Worm (Caenorhabditis elegans) whole organism, young adult: ENCODE data around the gene lgc-22.

Experiments used
- C06A6.2 ChIP-seq: fragments of 200-800 bp; sonication (Bioruptor generic); conservative IDR thresholded peaks from 2 replicates; pipeline ENCODE4 v1.3.6; 2022; ENCODE audit warnings: missing genetic modification characterization, missing compliant biosample characterization
- F33H1.4 ChIP-seq: fragments of 200-800 bp; sonication (Bioruptor generic); IDR thresholded peaks from 2 replicates; pipeline ENCODE4 v1.3.6; 2022; ENCODE audit warnings: missing genetic modification reagents, missing genetic modification characterization, missing compliant biosample characterization
- F39B2.1 ChIP-seq: fragments of 200-800 bp; sonication (Bioruptor generic); IDR thresholded peaks from 2 replicates; pipeline ENCODE4 v1.3.6; 2022; ENCODE audit warnings: missing genetic modification reagents, missing genetic modification characterization, missing compliant biosample characterization
- F49E8.2 ChIP-seq: sonication (generic microtip); optimal IDR thresholded peaks from 3 replicates; lab custom pipeline; 2017; ENCODE audit warnings: missing genetic modification characterization, mild to moderate bottlenecking, missing compliant biosample characterization, antibody characterized with exemption, moderate library complexity; ENCODE audit not compliant: insufficient read depth
- F52B5.7 ChIP-seq: sonication (generic microtip); optimal IDR thresholded peaks from 2 replicates; lab custom pipeline; 2016; ENCODE audit warnings: mild to moderate bottlenecking, missing genetic modification characterization, missing compliant biosample characterization
- Y53G8AR.9 ChIP-seq: fragments of 200-800 bp; sonication (Bioruptor generic); conservative IDR thresholded peaks from 2 replicates; pipeline ENCODE4 v1.3.6; 2022; ENCODE audit warnings: missing genetic modification reagents, missing genetic modification characterization, missing compliant biosample characterization
- Y56A3A.18 ChIP-seq: fragments of 200-800 bp; sonication (Bioruptor generic); IDR thresholded peaks from 2 replicates; pipeline ENCODE4 v1.3.6; 2022; ENCODE audit warnings: missing genetic modification reagents, missing genetic modification characterization, missing compliant biosample characterization
- Y67H2A.10 ChIP-seq: fragments of 200-800 bp; sonication (Bioruptor generic); conservative IDR thresholded peaks from 2 replicates; pipeline ENCODE4 v1.3.6; 2022; ENCODE audit warnings: missing genetic modification reagents, missing genetic modification characterization, missing compliant biosample characterization
- ZK185.1 ChIP-seq: sonication (generic microtip); optimal IDR thresholded peaks from 2 replicates; lab custom pipeline; 2016; ENCODE audit warnings: mild to moderate bottlenecking, missing genetic modification characterization, missing compliant biosample characterization; ENCODE audit not compliant: poor library complexity, severe bottlenecking
- akir-1 ChIP-seq: fragments of 200-800 bp; sonication (Bioruptor generic); optimal IDR thresholded peaks from 2 replicates; lab custom pipeline; 2018; ENCODE audit warnings: mild to moderate bottlenecking, missing genetic modification characterization, moderate library complexity, missing compliant biosample characterization
- aptf-2 ChIP-seq: fragments of 200-800 bp; sonication (Bioruptor generic); conservative IDR thresholded peaks from 2 replicates; pipeline ENCODE4 v1.3.6; 2022; ENCODE audit warnings: missing genetic modification reagents, missing genetic modification characterization, missing compliant biosample characterization
- athp-1 ChIP-seq: sonication (generic microtip); optimal IDR thresholded peaks from 2 replicates; lab custom pipeline; 2017; ENCODE audit warnings: mild to moderate bottlenecking, missing genetic modification characterization, missing compliant biosample characterization
- attf-3 ChIP-seq: fragments of 200-800 bp; sonication (Bioruptor generic); conservative IDR thresholded peaks from 2 replicates; pipeline ENCODE4 v1.3.6; 2022; ENCODE audit warnings: missing genetic modification reagents, missing genetic modification characterization, missing compliant biosample characterization
- attf-6 ChIP-seq: fragments of 200-800 bp; sonication (Bioruptor generic); IDR thresholded peaks from 2 replicates; pipeline ENCODE4 v1.3.6; 2022; ENCODE audit warnings: missing genetic modification reagents, missing genetic modification characterization, missing compliant biosample characterization
- cebp-2 ChIP-seq: fragments of 200-800 bp; sonication (Bioruptor generic); IDR thresholded peaks from 2 replicates; pipeline ENCODE4 v1.3.6; 2022; ENCODE audit warnings: missing genetic modification characterization, missing compliant biosample characterization
- ceh-40 ChIP-seq: fragments of 200-800 bp; sonication (Bioruptor generic); IDR thresholded peaks from 2 replicates; pipeline ENCODE4 v1.3.6; 2022; ENCODE audit warnings: missing genetic modification characterization, missing compliant biosample characterization
- dpff-1 ChIP-seq: sonication (generic microtip); optimal IDR thresholded peaks from 2 replicates; lab custom pipeline; 2017; ENCODE audit warnings: mild to moderate bottlenecking, missing genetic modification characterization, missing compliant biosample characterization
- efl-1 ChIP-seq: fragments of 150-350 bp; optimal IDR thresholded peaks from 2 replicates; lab custom pipeline; 2014; ENCODE audit warnings: missing biosample characterization, missing genetic modification reagents, missing genetic modification characterization
- gei-17 ChIP-seq: fragments of 200-800 bp; sonication (Bioruptor generic); optimal IDR thresholded peaks from 2 replicates; lab custom pipeline; 2018; ENCODE audit warnings: mild to moderate bottlenecking, missing genetic modification characterization, missing compliant biosample characterization
- him-1 ChIP-seq: sonication (generic microtip); optimal IDR thresholded peaks from 2 replicates; lab custom pipeline; 2016; ENCODE audit warnings: missing genotype, missing genetic modification reagents, missing genetic modification characterization, missing compliant biosample characterization
- hmg-20 ChIP-seq: fragments of 200-800 bp; sonication (Bioruptor generic); IDR thresholded peaks from 2 replicates; pipeline ENCODE4 v1.3.6; 2022; ENCODE audit warnings: missing genetic modification reagents, missing genetic modification characterization, missing compliant biosample characterization
- lag-1 ChIP-seq: fragments of 200-800 bp; sonication (Bioruptor generic); IDR thresholded peaks from 2 replicates; pipeline ENCODE4 v1.3.6; 2022; ENCODE audit warnings: missing genetic modification reagents, missing genetic modification characterization, missing compliant biosample characterization
- let-607 ChIP-seq, 2 experiments: fragments of 200-800 bp in 1 of 2; sonication (Bioruptor generic) in 1 of 2; sonication (generic microtip) in 1 of 2; optimal IDR thresholded peaks; 2 replicates each; lab custom pipeline; 2016 to 2018; ENCODE audit warnings: mild to moderate bottlenecking in 2 of 2, missing compliant biosample characterization in 2 of 2, missing genetic modification characterization in 2 of 2, moderate library complexity in 2 of 2, missing genotype in 1 of 2
- lin-35 ChIP-seq, 3 experiments: fragments of 150-350 bp in 2 of 3; sonication (generic microtip) in 1 of 3; optimal IDR thresholded peaks; 2 replicates each; lab custom pipeline; 2014 to 2018; ENCODE audit warnings: missing biosample characterization in 3 of 3, missing genetic modification characterization in 3 of 3, missing genetic modification reagents in 3 of 3
- lin-40 ChIP-seq: sonication (generic microtip); optimal IDR thresholded peaks from 2 replicates; lab custom pipeline; 2016; ENCODE audit warnings: missing genetic modification characterization, mild to moderate bottlenecking, missing compliant biosample characterization, missing genotype, missing genetic modification reagents
- lir-1 ChIP-seq: fragments of 200-800 bp; sonication (Bioruptor generic); conservative IDR thresholded peaks from 2 replicates; pipeline ENCODE4 v1.3.6; 2022; ENCODE audit warnings: missing genetic modification reagents, missing genetic modification characterization, missing compliant biosample characterization
- madf-10 ChIP-seq: sonication (generic microtip); optimal IDR thresholded peaks from 2 replicates; lab custom pipeline; 2016; ENCODE audit warnings: mild to moderate bottlenecking, missing genetic modification characterization, missing compliant biosample characterization
- madf-3 ChIP-seq: fragments of 200-800 bp; sonication (Bioruptor generic); IDR thresholded peaks from 2 replicates; pipeline ENCODE4 v1.3.6; 2022; ENCODE audit warnings: missing genetic modification reagents, missing genetic modification characterization, missing compliant biosample characterization
- nfyb-1 ChIP-seq: fragments of 200-800 bp; sonication (Bioruptor generic); IDR thresholded peaks from 2 replicates; pipeline ENCODE4 v1.3.6; 2022; ENCODE audit warnings: missing genetic modification reagents, missing genetic modification characterization, missing compliant biosample characterization
- nhr-80 ChIP-seq: sonication (generic microtip); optimal IDR thresholded peaks from 2 replicates; lab custom pipeline; 2016; ENCODE audit warnings: missing genetic modification characterization, missing compliant biosample characterization
- pbrm-1 ChIP-seq: fragments of 200-800 bp; sonication (Bioruptor generic); IDR thresholded peaks from 2 replicates; pipeline ENCODE4 v1.3.6; 2022; ENCODE audit warnings: missing genetic modification reagents, missing genetic modification characterization, missing compliant biosample characterization
- rcor-1 ChIP-seq: fragments of 200-800 bp; sonication (Bioruptor generic); IDR thresholded peaks from 2 replicates; pipeline ENCODE4 v1.3.6; 2022; ENCODE audit warnings: missing genetic modification reagents, missing genetic modification characterization, missing compliant biosample characterization
- rec-8 ChIP-seq, 2 experiments: sonication (generic microtip); optimal IDR thresholded peaks; 2 replicates each; lab custom pipeline; 2016; ENCODE audit warnings: mild to moderate bottlenecking in 2 of 2, missing genetic modification characterization in 2 of 2, missing genetic modification reagents in 2 of 2, missing genotype in 2 of 2, missing biosample characterization in 1 of 2, missing compliant biosample characterization in 1 of 2, moderate library complexity in 1 of 2
- snpc-1.3 ChIP-seq: sonication (generic microtip); optimal IDR thresholded peaks from 2 replicates; lab custom pipeline; 2017; ENCODE audit warnings: missing genetic modification characterization, mild to moderate bottlenecking, missing compliant biosample characterization, antibody characterized with exemption, moderate library complexity, missing genotype, missing genetic modification reagents; ENCODE audit not compliant: insufficient read depth
- snpc-3.4 ChIP-seq: sonication (generic microtip); optimal IDR thresholded peaks from 2 replicates; lab custom pipeline; 2017; ENCODE audit warnings: missing genetic modification characterization, mild to moderate bottlenecking, missing compliant biosample characterization, antibody characterized with exemption, moderate library complexity, missing genotype, missing genetic modification reagents
- snpc-4 ChIP-seq, 5 experiments: fragments of 150-350 bp in 1 of 5; sonication (generic microtip) in 4 of 5; optimal IDR thresholded peaks; 2 replicates each; lab custom pipeline; 2014 to 2018; ENCODE audit warnings: missing genetic modification characterization in 5 of 5, missing biosample characterization in 3 of 5, antibody characterized with exemption in 2 of 5, mild to moderate bottlenecking in 2 of 5, missing compliant biosample characterization in 2 of 5, missing genotype in 2 of 5, moderate library complexity in 2 of 5, missing genetic modification reagents in 1 of 5
- somi-1 ChIP-seq: fragments of 200-800 bp; sonication (Bioruptor generic); optimal IDR thresholded peaks from 2 replicates; lab custom pipeline; 2018; ENCODE audit warnings: mild to moderate bottlenecking, missing genetic modification characterization, missing compliant biosample characterization
- tbx-9 ChIP-seq: sonication (generic microtip); optimal IDR thresholded peaks from 2 replicates; lab custom pipeline; 2016; ENCODE audit warnings: borderline replicate concordance, missing genetic modification characterization, inconsistent platforms, missing compliant biosample characterization
- unc-62 ChIP-seq: fragments of 150-350 bp; optimal IDR thresholded peaks from 2 replicates; lab custom pipeline; 2014; ENCODE audit warnings: missing biosample characterization, missing genetic modification reagents, missing genetic modification characterization
- ztf-18 ChIP-seq: sonication (generic microtip); optimal IDR thresholded peaks from 2 replicates; lab custom pipeline; 2016; ENCODE audit warnings: missing genotype, mild to moderate bottlenecking, missing genetic modification characterization, missing compliant biosample characterization
- ztf-26 ChIP-seq: sonication (generic microtip); optimal IDR thresholded peaks from 2 replicates; lab custom pipeline; 2017; ENCODE audit warnings: missing genetic modification characterization, missing compliant biosample characterization

The lgc-22 gene

DNA sequence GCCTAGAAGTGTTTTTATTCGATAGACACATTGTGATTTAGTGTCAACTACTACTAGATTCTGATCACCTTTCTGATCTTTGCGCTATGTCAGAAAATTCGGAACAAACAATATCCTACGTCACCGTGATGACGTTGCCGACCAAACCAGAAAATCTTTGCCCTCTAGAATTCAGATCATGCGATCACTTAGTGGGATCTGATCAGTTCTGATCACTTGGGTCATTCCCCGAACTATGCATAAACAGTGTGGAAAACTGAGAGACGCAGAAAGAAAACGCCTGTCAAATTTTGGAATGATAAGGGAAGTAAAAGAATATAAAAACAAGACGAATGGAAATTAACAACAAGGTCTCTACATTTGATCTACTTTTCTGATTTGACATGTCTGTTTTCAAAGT is 6.6 kb upstream of the lgc-22 start, which contains the start of gene F15E6.3 (continued):
- TF ChIP-seq rcor-1 (GFP tag; lab: Robert Waterston, UW) (no peak), lag-1 (GFP tag; lab: Robert Waterston, UW) (no peak), somi-1 (peak; percentile 14), lir-1 (GFP tag; lab: Robert Waterston, UW) (no peak), snpc-3.4 (tag; lab: Kevin White, UChicago) (no peak), ztf-26 (tag; lab: Kevin White, UChicago) (peak; percentile 67), cebp-2 (GFP tag; lab: Robert Waterston, UW) (no peak), let-607 (tag; optimal IDR thresholded peaks at IDR 0.05; lab: Kevin White, UChicago) (no peak), tbx-9 (no peak)

- TF ChIP-seq aptf-2 (GFP tag; lab: Robert Waterston, UW) (no peak), Y67H2A.10 (GFP tag; lab: Robert Waterston, UW) (no peak), snpc-4 (GFP tag; optimal IDR thresholded peaks at IDR 0.05; lab: Kevin White, UChicago) (no peak), snpc-4 (tag; optimal IDR thresholded peaks at IDR 0.05; lab: Kevin White, UChicago) (no peak), ceh-40 (no peak), efl-1 (GFP tag; lab: Kevin White, UChicago) (no peak), lin-35 (GFP tag; optimal IDR thresholded peaks at IDR 0.05; lab: Kevin White, UChicago) (no peak), nhr-80 (tag; lab: Kevin White, UChicago) (no peak), athp-1 (tag; lab: Kevin White, UChicago) (no peak), dpff-1 (tag; lab: Kevin White, UChicago) (no peak), ZK185.1 (tag; lab: Kevin White, UChicago) (no peak), madf-3 (GFP tag; lab: Robert Waterston, UW) (no peak), him-1 (no peak), C06A6.2 (GFP tag; lab: Robert Waterston, UW) (no peak), rec-8 (tag; optimal IDR thresholded peaks at IDR 0.05; lab: Kevin White, UChicago) (no peak)
These were observed 2.1 kb upstream of the lgc-22 start, which contains the start of gene F15E6.9 for ce11 chrIV:4298983-4299382. TSS of gene F15E6.9 (minus strand) at chrIV:4299083.

ce11 chrIV:4299994-4300393 is 1.1 kb upstream of the lgc-22 start:
- no peak for TF ChIP-seq F39B2.1 (GFP tag; lab: Robert Waterston, UW)
- no peak for TF ChIP-seq akir-1
- no peak for TF ChIP-seq unc-62 (GFP tag; lab: Kevin White, UChicago)
- no peak for TF ChIP-seq attf-6 (GFP tag; lab: Robert Waterston, UW)
- no peak for TF ChIP-seq madf-10 (tag; lab: Kevin White, UChicago)
- TF ChIP-seq F49E8.2 (tag; lab: Kevin White, UChicago): no peak
- no peak for TF ChIP-seq F52B5.7 (tag; lab: Kevin White, UChicago)
- no peak for TF ChIP-seq Y56A3A.18 (GFP tag; lab: Robert Waterston, UW)
- TF ChIP-seq Y53G8AR.9 (GFP tag; lab: Robert Waterston, UW): no peak
- TF ChIP-seq, all 124 proteins: peak for 0

- TF ChIP-seq lir-1 (GFP tag; lab: Robert Waterston, UW): no peak
- no peak for TF ChIP-seq attf-3
- TF ChIP-seq F33H1.4 (GFP tag; lab: Robert Waterston, UW): no peak
- no peak for TF ChIP-seq hmg-20 (GFP tag; lab: Robert Waterston, UW)
- TF ChIP-seq nfyb-1 (GFP tag; lab: Robert Waterston, UW): no peak
- no peak for TF ChIP-seq snpc-1.3 (tag; lab: Kevin White, UChicago)
- TF ChIP-seq gei-17 (GFP tag; lab: Kevin White, UChicago): no peak
- no peak for TF ChIP-seq ztf-18
- TF ChIP-seq lin-40 (tag; lab: Kevin White, UChicago): no peak
- no peak for TF ChIP-seq pbrm-1 (GFP tag; lab: Robert Waterston, UW)
- TF ChIP-seq, all 124 proteins: peak for 0
These were observed 5.2 kb downstream of the lgc-22 start for ce11 chrIV:4306317-4306716.
